In genomic region chrII:14390036-14390763, ce11 we compare ENCODE assay signal across 1 worm cellular context.
TF ChIP-seq lines count a peak whose summit lies in the region.

Gene kbp-3, minus strand, starts transcription at chrII:14390078.
Gene nurf-1, plus strand, starts transcription at chrII:14390713.

TF ChIP-seq in whole organism, L4 larva, 104 proteins besides CTCF, POLR2A, EP300 and RAD21 (continued from another document):
- TF ChIP-seq daf-16 (GFP tag; optimal IDR thresholded peaks at IDR 0.05; lab: Kevin White, UChicago): no peak
- peak; percentile 31 for TF ChIP-seq daf-16 (tag; optimal IDR thresholded peaks at IDR 0.05; lab: Kevin White, UChicago)
- no peak for TF ChIP-seq fos-1 (tag; optimal IDR thresholded peaks at IDR 0.05; lab: Kevin White, UChicago)
- peak; percentile 61 for TF ChIP-seq hlh-30 (tag; optimal IDR thresholded peaks at IDR 0.05; lab: Kevin White, UChicago; ENCODE audit: insufficient read depth)
- TF ChIP-seq arid-1 (GFP tag; conservative IDR thresholded peaks at IDR 0.05; lab: Robert Waterston, UW): no peak
- no peak for TF ChIP-seq ceh-62 (tag; optimal IDR thresholded peaks at IDR 0.05; lab: Kevin White, UChicago)
- TF ChIP-seq F10B5.3 (tag; optimal IDR thresholded peaks at IDR 0.05; lab: Kevin White, UChicago): no peak
- peak; percentile 94 for TF ChIP-seq aha-1 (tag; lab: Kevin White, UChicago)
- TF ChIP-seq mep-1 (tag; optimal IDR thresholded peaks at IDR 0.05; lab: Kevin White, UChicago): peak; percentile 59
- no peak; the same call in 1 of the 2 replicates for TF ChIP-seq dmd-6 (GFP tag; IDR thresholded peaks at IDR 0.05; lab: Robert Waterston, UW)
- TF ChIP-seq madf-5 (GFP tag; IDR thresholded peaks at IDR 0.05; lab: Robert Waterston, UW): no peak
- no peak for TF ChIP-seq lir-3 (tag; optimal IDR thresholded peaks at IDR 0.05; lab: Kevin White, UChicago)
- TF ChIP-seq unc-62 (GFP tag; optimal IDR thresholded peaks at IDR 0.05 in 1 of 2; lab: Kevin White, UChicago): peak in 1 of 2 experiments; percentile 2
- no peak for TF ChIP-seq unc-62 (tag; optimal IDR thresholded peaks at IDR 0.05; lab: Kevin White, UChicago)
- TF ChIP-seq egl-27 (tag; optimal IDR thresholded peaks at IDR 0.05; lab: Kevin White, UChicago): no peak
- TF ChIP-seq nhr-77 (tag; optimal IDR thresholded peaks at IDR 0.05; lab: Kevin White, UChicago): peak; percentile 45
- no peak for TF ChIP-seq Y105C5A.15 (GFP tag; IDR thresholded peaks at IDR 0.05; lab: Robert Waterston, UW)
- TF ChIP-seq dve-1 (tag; optimal IDR thresholded peaks at IDR 0.05; lab: Kevin White, UChicago; ENCODE audit: insufficient read depth): peak; percentile 29
- TF ChIP-seq rbr-2 (tag; optimal IDR thresholded peaks at IDR 0.05; lab: Kevin White, UChicago): peak; percentile 33
- no peak for TF ChIP-seq unc-39 (tag; optimal IDR thresholded peaks at IDR 0.05; lab: Kevin White, UChicago)
- no peak for TF ChIP-seq snpc-1.2 (GFP tag; IDR thresholded peaks at IDR 0.05; lab: Robert Waterston, UW)
- no peak for TF ChIP-seq hlh-11 (tag; optimal IDR thresholded peaks at IDR 0.05; lab: Kevin White, UChicago)
- TF ChIP-seq mes-2 (tag; optimal IDR thresholded peaks at IDR 0.05; lab: Kevin White, UChicago; ENCODE audit: poor library complexity, severe bottlenecking): peak; percentile 95
- no peak for TF ChIP-seq ztf-7 (tag; optimal IDR thresholded peaks at IDR 0.05; lab: Kevin White, UChicago)
- peak in 1 of 2 experiments; percentile 32 for TF ChIP-seq mdl-1 (tag; optimal IDR thresholded peaks at IDR 0.05; lab: Kevin White, UChicago)
- no peak for TF ChIP-seq skn-1 (tag; optimal IDR thresholded peaks at IDR 0.05; lab: Kevin White, UChicago)
- no peak for TF ChIP-seq cey-2 (tag; optimal IDR thresholded peaks at IDR 0.05; lab: Kevin White, UChicago; ENCODE audit: borderline replicate concordance, insufficient read depth)
- peak; percentile 25 for TF ChIP-seq fkh-10 (GFP tag; optimal IDR thresholded peaks at IDR 0.05; lab: Kevin White, UChicago)
